Fruit fly (Drosophila melanogaster) whole organism, embryonic: ENCODE data around the gene sea.

Source experiments
- Asciz ChIP-seq: fragments of 200-800 bp; sonication (Bioruptor generic); optimal IDR thresholded peaks from 2 replicates; lab custom pipeline; 2017; ENCODE audit warnings: missing biosample characterization, mild to moderate bottlenecking, missing genetic modification characterization, missing genetic modification reagents
- CG10462 ChIP-seq: fragments of 200-800 bp; sonication (Bioruptor generic); optimal IDR thresholded peaks from 2 replicates; lab custom pipeline; 2016; ENCODE audit warnings: missing biosample characterization, missing genetic modification characterization
- CG10565 ChIP-seq: fragments of 200-800 bp; sonication (Bioruptor generic); optimal IDR thresholded peaks from 3 replicates; lab custom pipeline; 2016; ENCODE audit warnings: missing biosample characterization, mild to moderate bottlenecking, missing genetic modification characterization
- CG10979 ChIP-seq: fragments of 200-800 bp; sonication (Bioruptor generic); optimal IDR thresholded peaks from 2 replicates; lab custom pipeline; 2018; ENCODE audit warnings: missing biosample characterization, mild to moderate bottlenecking, missing genetic modification characterization, moderate library complexity
- CG12299 ChIP-seq: fragments of 200-800 bp; sonication (Bioruptor generic); optimal IDR thresholded peaks from 2 replicates; lab custom pipeline; 2018; ENCODE audit warnings: missing biosample characterization, mild to moderate bottlenecking, missing genetic modification characterization
- CG12769 ChIP-seq: fragments of 200-800 bp; sonication (Bioruptor generic); optimal IDR thresholded peaks from 2 replicates; lab custom pipeline; 2019; ENCODE audit warnings: missing biosample characterization, mild to moderate bottlenecking, missing genetic modification characterization, moderate library complexity
- CG14014 ChIP-seq: fragments of 200-800 bp; sonication (Bioruptor generic); IDR thresholded peaks from 2 replicates; pipeline ENCODE4 v1.3.6; 2022; ENCODE audit warnings: missing biosample characterization, missing genetic modification characterization
- CG15514 ChIP-seq: fragments of 200-800 bp; sonication (Bioruptor generic); optimal IDR thresholded peaks from 3 replicates; lab custom pipeline; 2017; ENCODE audit warnings: missing biosample characterization, missing genetic modification characterization, mild to moderate bottlenecking, moderate library complexity, missing genetic modification reagents
- CG16779 ChIP-seq: fragments of 200-800 bp; sonication (Bioruptor generic); IDR thresholded peaks from 2 replicates; pipeline ENCODE4 v1.3.6; 2022; ENCODE audit warnings: missing biosample characterization, missing genetic modification characterization
- CG17359 ChIP-seq: fragments of 200-800 bp; sonication (Bioruptor generic); optimal IDR thresholded peaks from 3 replicates; lab custom pipeline; 2018; ENCODE audit warnings: missing biosample characterization, mild to moderate bottlenecking, missing genetic modification characterization, moderate library complexity
- CG17829 ChIP-seq: fragments of 200-800 bp; optimal IDR thresholded peaks from 2 replicates; lab custom pipeline; 2019; ENCODE audit warnings: missing biosample characterization, mild to moderate bottlenecking, missing genetic modification characterization, moderate library complexity
- CG1792 ChIP-seq: fragments of 200-800 bp; sonication (Bioruptor generic); optimal IDR thresholded peaks from 2 replicates; lab custom pipeline; 2016; ENCODE audit warnings: missing biosample characterization, missing genetic modification characterization
- CG2120 ChIP-seq: fragments of 200-800 bp; sonication (Bioruptor generic); optimal IDR thresholded peaks from 3 replicates; lab custom pipeline; 2016; ENCODE audit warnings: missing biosample characterization, missing genetic modification characterization
- CG2129 ChIP-seq: fragments of 200-800 bp; sonication (Bioruptor generic); IDR thresholded peaks from 2 replicates; pipeline ENCODE4 v1.3.6; 2022; ENCODE audit warnings: missing biosample characterization, missing genetic modification characterization; ENCODE audit not compliant: partially characterized antibody
- CG2875 ChIP-seq: fragments of 200-800 bp; sonication (Bioruptor generic); optimal IDR thresholded peaks from 2 replicates; lab custom pipeline; 2017; ENCODE audit warnings: missing biosample characterization, mild to moderate bottlenecking, missing genetic modification characterization, missing genetic modification reagents
- CG32532 ChIP-seq: fragments of 200-800 bp; sonication (Bioruptor generic); IDR thresholded peaks from 2 replicates; pipeline ENCODE4 v1.3.6; 2022; ENCODE audit warnings: missing biosample characterization, missing genetic modification characterization
- CG3281 ChIP-seq: fragments of 200-800 bp; sonication (Bioruptor generic); optimal IDR thresholded peaks from 3 replicates; lab custom pipeline; 2017; ENCODE audit warnings: missing biosample characterization, mild to moderate bottlenecking, missing genetic modification characterization
- CG4328 ChIP-seq: fragments of 200-800 bp; sonication (Bioruptor generic); optimal IDR thresholded peaks from 3 replicates; lab custom pipeline; 2017; ENCODE audit warnings: missing biosample characterization, missing genetic modification reagents, missing genetic modification characterization
- CG6654 ChIP-seq: fragments of 200-800 bp; sonication (Bioruptor generic); optimal IDR thresholded peaks from 2 replicates; lab custom pipeline; 2017; ENCODE audit warnings: missing biosample characterization, mild to moderate bottlenecking, missing genetic modification characterization
- CG8388 ChIP-seq: fragments of 200-800 bp; sonication (Bioruptor generic); optimal IDR thresholded peaks from 2 replicates; lab custom pipeline; 2019; ENCODE audit warnings: missing biosample characterization, mild to moderate bottlenecking, missing genetic modification characterization, moderate library complexity
- CG9437 ChIP-seq: fragments of 200-800 bp; sonication (Bioruptor generic); optimal IDR thresholded peaks from 2 replicates; lab custom pipeline; 2018; ENCODE audit warnings: missing biosample characterization, mild to moderate bottlenecking, missing genetic modification characterization
- Dad ChIP-seq: fragments of 200-800 bp; sonication (Bioruptor generic); optimal IDR thresholded peaks from 3 replicates; lab custom pipeline; 2016; ENCODE audit warnings: missing biosample characterization, missing genetic modification characterization
- Dip3 ChIP-seq: fragments of 200-800 bp; sonication (Bioruptor generic); optimal IDR thresholded peaks from 3 replicates; lab custom pipeline; 2016; ENCODE audit warnings: missing biosample characterization, missing genetic modification characterization
- ERR ChIP-seq: fragments of 200-800 bp; sonication (Bioruptor generic); optimal IDR thresholded peaks from 2 replicates; lab custom pipeline; 2016; ENCODE audit warnings: missing biosample characterization, missing genetic modification characterization
- Gug ChIP-seq: fragments of 200-800 bp; sonication (Bioruptor generic); IDR thresholded peaks from 4 replicates; pipeline ENCODE4 v1.3.6; 2022; ENCODE audit warnings: missing biosample characterization, missing genetic modification characterization
- Hr51 ChIP-seq, 2 experiments: fragments of 200-800 bp; sonication (Bioruptor generic); optimal IDR thresholded peaks; 2 replicates in 1 of 2; 3 replicates in 1 of 2; lab custom pipeline; 2016 to 2018; ENCODE audit warnings: missing biosample characterization in 2 of 2, missing genetic modification characterization in 2 of 2, mild to moderate bottlenecking in 1 of 2, moderate library complexity in 1 of 2
- Max ChIP-seq: fragments of 200-800 bp; sonication (Bioruptor generic); optimal IDR thresholded peaks from 2 replicates; lab custom pipeline; 2016; ENCODE audit warnings: missing biosample characterization, mild to moderate bottlenecking, missing genetic modification characterization
- NfI ChIP-seq: fragments of 200-800 bp; sonication (Bioruptor generic); optimal IDR thresholded peaks from 3 replicates; lab custom pipeline; 2018; ENCODE audit warnings: missing biosample characterization, mild to moderate bottlenecking, missing genetic modification characterization, moderate library complexity
- Optix ChIP-seq: fragments of 200-800 bp; sonication (Bioruptor generic); IDR thresholded peaks from 3 replicates; pipeline ENCODE4 v1.3.6; 2022; ENCODE audit warnings: missing biosample characterization, missing genetic modification characterization
- Scr ChIP-seq: fragments of 200-800 bp; sonication (Bioruptor generic); IDR thresholded peaks from 2 replicates; pipeline ENCODE4 v1.3.6; 2022; ENCODE audit warnings: missing biosample characterization, missing genetic modification characterization; ENCODE audit not compliant: partially characterized antibody
- Side ChIP-seq: fragments of 200-800 bp; sonication (Bioruptor generic); optimal IDR thresholded peaks from 2 replicates; lab custom pipeline; 2016; ENCODE audit warnings: missing biosample characterization, missing genetic modification characterization
- Six4 ChIP-seq: fragments of 200-800 bp; sonication (Bioruptor generic); optimal IDR thresholded peaks from 2 replicates; lab custom pipeline; 2016; ENCODE audit warnings: missing biosample characterization, missing genetic modification characterization
- Xrp1 ChIP-seq: fragments of 200-800 bp; sonication (Bioruptor generic); IDR thresholded peaks from 2 replicates; pipeline ENCODE4 v1.3.6; 2022; ENCODE audit warnings: missing biosample characterization, missing genetic modification characterization
- bab2 ChIP-seq: fragments of 200-800 bp; sonication (Bioruptor generic); optimal IDR thresholded peaks from 2 replicates; lab custom pipeline; 2016; ENCODE audit warnings: missing biosample characterization, missing genetic modification characterization
- br ChIP-seq: fragments of >200 bp; optimal IDR thresholded peaks from 2 replicates; lab custom pipeline; 2017
- chinmo ChIP-seq: fragments of 200-800 bp; sonication (Bioruptor generic); IDR thresholded peaks from 4 replicates; pipeline ENCODE4 v1.3.6; 2022; ENCODE audit warnings: missing biosample characterization, missing genetic modification characterization; ENCODE audit not compliant: partially characterized antibody
- ci ChIP-seq: fragments of 200-800 bp; sonication (Bioruptor generic); IDR thresholded peaks from 3 replicates; pipeline ENCODE4 v1.3.6; 2022; ENCODE audit warnings: missing biosample characterization, missing genetic modification characterization
- disco-r ChIP-seq: fragments of 200-800 bp; sonication (Bioruptor generic); optimal IDR thresholded peaks from 2 replicates; lab custom pipeline; 2016; ENCODE audit warnings: missing biosample characterization, missing genetic modification characterization
- exex ChIP-seq: fragments of 200-800 bp; sonication (Bioruptor generic); optimal IDR thresholded peaks from 4 replicates; lab custom pipeline; 2018; ENCODE audit warnings: missing biosample characterization, mild to moderate bottlenecking, missing genetic modification characterization, moderate library complexity
- grn ChIP-seq: fragments of 200-800 bp; sonication (Bioruptor generic); optimal IDR thresholded peaks from 3 replicates; lab custom pipeline; 2017; ENCODE audit warnings: missing biosample characterization, missing genetic modification characterization
- jumu ChIP-seq: fragments of 200-800 bp; sonication (Bioruptor generic); optimal IDR thresholded peaks from 3 replicates; lab custom pipeline; 2016; ENCODE audit warnings: missing biosample characterization, missing genetic modification characterization
- lov ChIP-seq, 2 experiments: fragments of 200-800 bp in 1 of 2; fragments of >200 bp in 1 of 2; sonication (Bioruptor generic) in 1 of 2; IDR thresholded peaks in 1 of 2; optimal IDR thresholded peaks in 1 of 2; 2 replicates in 1 of 2; 3 replicates in 1 of 2; pipeline versions ENCODE4 v1.3.6 to Lab custom; 2017 to 2022; ENCODE audit warnings: missing biosample characterization in 1 of 2, missing genetic modification characterization in 1 of 2
- peb ChIP-seq: fragments of 200-800 bp; sonication (Bioruptor generic); IDR thresholded peaks from 2 replicates; pipeline ENCODE4 v1.3.6; 2022; ENCODE audit warnings: missing biosample characterization, missing genetic modification characterization
- ssp ChIP-seq: fragments of 200-800 bp; sonication (Bioruptor generic); IDR thresholded peaks from 2 replicates; pipeline ENCODE4 v1.3.6; 2022; ENCODE audit warnings: missing biosample characterization, missing genetic modification characterization
- twi ChIP-seq: fragments of 200-800 bp; optimal IDR thresholded peaks from 2 replicates; lab custom pipeline; 2019; ENCODE audit warnings: missing biosample characterization, mild to moderate bottlenecking, missing genetic modification characterization, moderate library complexity
- unpg ChIP-seq: fragments of 200-800 bp; sonication (Bioruptor generic); optimal IDR thresholded peaks from 3 replicates; lab custom pipeline; 2018; ENCODE audit warnings: missing biosample characterization, mild to moderate bottlenecking, missing genetic modification characterization, moderate library complexity
- vnd ChIP-seq: fragments of 200-800 bp; sonication (Bioruptor generic); IDR thresholded peaks from 3 replicates; pipeline ENCODE4 v1.3.6; 2022; ENCODE audit warnings: missing biosample characterization, missing genetic modification characterization; ENCODE audit not compliant: partially characterized antibody
- vvl ChIP-seq: fragments of 200-800 bp; sonication (Bioruptor generic); IDR thresholded peaks from 2 replicates; pipeline ENCODE4 v1.3.6; 2022; ENCODE audit warnings: missing biosample characterization, missing genetic modification characterization
- wor ChIP-seq: fragments of 200-800 bp; sonication (Bioruptor generic); IDR thresholded peaks from 2 replicates; pipeline ENCODE4 v1.3.6; 2022; ENCODE audit warnings: missing biosample characterization, missing genetic modification characterization
- zfh2 ChIP-seq: fragments of 200-800 bp; sonication (Bioruptor generic); optimal IDR thresholded peaks from 2 replicates; lab custom pipeline; 2016; ENCODE audit warnings: missing biosample characterization, missing genetic modification characterization

Gene sea

DNA sequence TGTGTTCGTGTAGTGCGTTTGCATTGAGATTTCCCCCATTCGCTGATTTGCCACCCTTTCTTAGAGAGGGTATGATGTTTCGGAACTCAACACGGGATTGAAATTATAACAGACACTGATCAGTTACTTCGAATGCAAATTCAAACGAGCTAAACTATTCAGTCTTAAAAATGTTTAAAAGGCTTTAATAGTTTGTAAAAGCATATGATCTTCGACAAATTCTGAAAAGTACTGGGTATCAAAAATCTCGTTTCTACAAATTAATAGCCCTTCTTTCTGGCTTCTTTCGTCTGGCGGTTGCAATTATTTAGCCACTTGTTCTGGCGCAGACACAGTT, 15.4 kb upstream of the sea start (continued):
- TF ChIP-seq CG17829 (tag; lab: Kevin White, UChicago) (peak; percentile 67), CG32532 (GFP tag; lab: Robert Waterston, UW) (peak; percentile 62), NfI (GFP tag; lab: Kevin White, UChicago) (peak; percentile 76), Optix (peak; percentile 79), unpg (GFP tag; lab: Kevin White, UChicago) (peak; percentile 75), CG2129 (GFP tag; lab: Robert Waterston, UW) (no peak), CG10979 (tag; lab: Kevin White, UChicago) (peak; percentile 46), CG17359 (peak; percentile 85), disco-r (GFP tag; lab: Kevin White, UChicago) (peak; percentile 30), CG9437 (GFP tag; lab: Kevin White, UChicago) (peak; percentile 57), Asciz (GFP tag; lab: Kevin White, UChicago) (peak; percentile 63), lov (optimal IDR thresholded peaks at IDR 0.05; lab: Kevin White, UChicago) (no peak), lov (GFP tag; IDR thresholded peaks at IDR 0.05; lab: Robert Waterston, UW) (peak; percentile 62; the same call in 2 of the 3 replicates), Dad (GFP tag; lab: Kevin White, UChicago) (peak; percentile 53), CG4328 (no peak), CG6654 (GFP tag; lab: Kevin White, UChicago) (no peak), exex (tag; lab: Kevin White, UChicago) (no peak), Scr (no peak), vvl (GFP tag; lab: Robert Waterston, UW) (peak; percentile 86), CG8388 (GFP tag; lab: Kevin White, UChicago) (peak; percentile 71), zfh2 (peak; percentile 11), vnd (GFP tag; lab: Robert Waterston, UW) (no peak), Gug (GFP tag; lab: Robert Waterston, UW) (peak; percentile 57), CG10565 (GFP tag; lab: Kevin White, UChicago) (no peak), CG12299 (tag; lab: Kevin White, UChicago) (no peak), CG15514 (GFP tag; lab: Kevin White, UChicago) (peak; percentile 55), CG10462 (GFP tag; lab: Kevin White, UChicago) (peak; percentile 28), ssp (GFP tag; lab: Robert Waterston, UW) (peak; percentile 62; the same call in 1 of the 2 replicates), CG12769 (tag; lab: Kevin White, UChicago) (no peak), CG14014 (GFP tag; lab: Robert Waterston, UW) (peak; percentile 69), CG1792 (GFP tag; lab: Kevin White, UChicago) (peak; percentile 50), Six4 (GFP tag; lab: Kevin White, UChicago) (peak; percentile 53), chinmo (GFP tag; lab: Robert Waterston, UW) (no peak), Hr51 (GFP tag; optimal IDR thresholded peaks at IDR 0.05; lab: Kevin White, UChicago) (peak; percentile 35 to 87), jumu (GFP tag; lab: Kevin White, UChicago) (peak; percentile 47), CG2120 (GFP tag; lab: Kevin White, UChicago) (peak; percentile 60), CG2875 (GFP tag; lab: Kevin White, UChicago) (peak; percentile 30), grn (GFP tag; lab: Kevin White, UChicago) (no peak), CG3281 (GFP tag; lab: Kevin White, UChicago) (peak; percentile 52), ERR (GFP tag; lab: Kevin White, UChicago) (peak; percentile 16), twi (tag; lab: Kevin White, UChicago) (no peak), Max (GFP tag; lab: Kevin White, UChicago) (no peak), Side (GFP tag; lab: Kevin White, UChicago) (peak; percentile 59), br (lab: Kevin White, UChicago) (no peak), peb (GFP tag; lab: Robert Waterston, UW) (peak; percentile 64), wor (peak; percentile 63), Xrp1 (GFP tag; lab: Robert Waterston, UW) (peak; percentile 73), bab2 (GFP tag; lab: Kevin White, UChicago) (peak; percentile 49), Dip3 (GFP tag; lab: Kevin White, UChicago) (peak; percentile 35), ci (GFP tag; lab: Robert Waterston, UW) (peak; percentile 91), CG16779 (0 out of 2 replicates have a peak, but pooled peaks have one; percentile 34)
